ENCODE assay signal across 2 fruit fly cellular contexts in genomic region chr3R:14467231-14467846, dm6.
A peak's percentile ranks its signal among the peaks of the same experiment; 100 is the strongest.
TF ChIP-seq lines count a peak whose summit lies in the region.

No protein-coding gene starts in this region.

TF ChIP-seq in whole organism, embryonic, 481 proteins besides CTCF, POLR2A, EP300 and RAD21 (continued from another document):
- TF ChIP-seq Stat92E (GFP tag; optimal IDR thresholded peaks at IDR 0.05; lab: Kevin White, UChicago) (peak in 1 of 3 experiments; percentile 66), prd (optimal IDR thresholded peaks at IDR 0.05; lab: Kevin White, UChicago) (no peak), prd (GFP tag; IDR thresholded peaks at IDR 0.05; lab: Robert Waterston, UW) (0 out of 3 replicates have a peak, but pooled peaks have one; percentile 25), gem (tag; optimal IDR thresholded peaks at IDR 0.05; lab: Kevin White, UChicago) (peak; percentile 8), Oli (tag; optimal IDR thresholded peaks at IDR 0.05; lab: Kevin White, UChicago) (no peak), CG2712 (tag; optimal IDR thresholded peaks at IDR 0.05; lab: Kevin White, UChicago) (peak; percentile 0), CG4730 (GFP tag; IDR thresholded peaks at IDR 0.05; lab: Robert Waterston, UW) (0 out of 2 replicates have a peak, but pooled peaks have one; percentile 16), CG17328 (GFP tag; IDR thresholded peaks at IDR 0.05; lab: Robert Waterston, UW) (peak; percentile 17; the same call in 1 of the 2 replicates), CG9727 (GFP tag; optimal IDR thresholded peaks at IDR 0.05; lab: Kevin White, UChicago) (no peak), CG2678 (tag; optimal IDR thresholded peaks at IDR 0.05; lab: Kevin White, UChicago) (peak; percentile 5), CG32767 (GFP tag; IDR thresholded peaks at IDR 0.05; lab: Robert Waterston, UW) (0 out of 2 replicates have a peak, but pooled peaks have one; percentile 33), eve (GFP tag; optimal IDR thresholded peaks at IDR 0.05; lab: Kevin White, UChicago) (no peak), sens (GFP tag; lab: Kevin White, UChicago) (peak; percentile 78), twi (tag; optimal IDR thresholded peaks at IDR 0.05; lab: Kevin White, UChicago) (peak; percentile 97), CG15696 (tag; optimal IDR thresholded peaks at IDR 0.05; lab: Kevin White, UChicago) (no peak), CG17361 (GFP tag; IDR thresholded peaks at IDR 0.05; lab: Robert Waterston, UW) (0 out of 3 replicates have a peak, but pooled peaks have one; percentile 14), D19A (tag; optimal IDR thresholded peaks at IDR 0.05; lab: Kevin White, UChicago) (peak; percentile 88)

TF ChIP-seq in whole organism, prepupa, 60 proteins besides CTCF, POLR2A, EP300 and RAD21 (continued from another document):
- no peak for TF ChIP-seq Met (GFP tag; optimal IDR thresholded peaks at IDR 0.05; lab: Kevin White, UChicago)
- no peak for TF ChIP-seq Hr39 (GFP tag; optimal IDR thresholded peaks at IDR 0.05; lab: Kevin White, UChicago)
- TF ChIP-seq CG3919 (GFP tag; optimal IDR thresholded peaks at IDR 0.05; lab: Kevin White, UChicago): no peak
- TF ChIP-seq cyc (GFP tag; optimal IDR thresholded peaks at IDR 0.05; lab: Kevin White, UChicago): no peak
- TF ChIP-seq Hr38 (GFP tag; optimal IDR thresholded peaks at IDR 0.05; lab: Kevin White, UChicago): no peak
- no peak for TF ChIP-seq CG8632 (GFP tag; optimal IDR thresholded peaks at IDR 0.05; lab: Kevin White, UChicago)
- TF ChIP-seq CG6808 (GFP tag; optimal IDR thresholded peaks at IDR 0.05; lab: Kevin White, UChicago): no peak
- TF ChIP-seq Eip93F (GFP tag; optimal IDR thresholded peaks at IDR 0.05; lab: Kevin White, UChicago): no peak
- TF ChIP-seq Eip78C (GFP tag; lab: Kevin White, UChicago): no peak
